Worm (Caenorhabditis elegans) whole organism, midembryonic: ENCODE results near the gene mbk-2.

Experiments
- T22C8.4 ChIP-seq: fragments of 200-800 bp; sonication (Bioruptor generic); IDR thresholded peaks from 2 replicates; pipeline ENCODE4 v1.3.6; 2022; ENCODE audit warnings: missing genetic modification characterization, missing compliant biosample characterization
- flt-1 ChIP-seq: fragments of 200-800 bp; sonication (Bioruptor generic); IDR thresholded peaks from 2 replicates; pipeline ENCODE4 v1.3.6; 2022; ENCODE audit warnings: missing genetic modification characterization, missing compliant biosample characterization
- klf-2 ChIP-seq: fragments of 200-800 bp; sonication (Bioruptor generic); conservative IDR thresholded peaks from 2 replicates; pipeline ENCODE4 v1.3.6; 2022; ENCODE audit warnings: missing genetic modification reagents, missing genetic modification characterization, missing compliant biosample characterization
- ref-1 ChIP-seq: fragments of 200-800 bp; sonication (Bioruptor generic); conservative IDR thresholded peaks from 2 replicates; pipeline ENCODE4 v1.3.6; 2022; ENCODE audit warnings: missing genetic modification reagents, missing genetic modification characterization, missing compliant biosample characterization
- tab-1 ChIP-seq: fragments of 200-800 bp; sonication (Bioruptor generic); IDR thresholded peaks from 2 replicates; pipeline ENCODE4 v1.3.6; 2022; ENCODE audit warnings: missing genetic modification characterization, missing compliant biosample characterization
- ztf-29 ChIP-seq: fragments of 200-800 bp; sonication (Bioruptor generic); IDR thresholded peaks from 2 replicates; pipeline ENCODE4 v1.3.6; 2022; ENCODE audit warnings: missing genetic modification reagents, missing genetic modification characterization, missing compliant biosample characterization

ce11 chrIV:12991629-12992028, 17.3 kb upstream of the mbk-2 start, which contains the start of gene K10D11.5:
- no peak for TF ChIP-seq klf-2
- no peak for TF ChIP-seq ref-1
- no peak for TF ChIP-seq ztf-29
- TF ChIP-seq T22C8.4, result no peak
- no peak for TF ChIP-seq tab-1 (GFP tag; lab: Robert Waterston, UW)
- TF ChIP-seq flt-1 (GFP tag; lab: Robert Waterston, UW), result no peak
